Fruit fly (Drosophila melanogaster) whole organism, embryonic: ENCODE data around the gene CG6785.

Experiments
- Atf-2 ChIP-seq: fragments of 200-800 bp; sonication (Bioruptor generic); optimal IDR thresholded peaks from 2 replicates; lab custom pipeline; 2016; ENCODE audit warnings: missing biosample characterization, missing genetic modification characterization
- CG10565 ChIP-seq: fragments of 200-800 bp; sonication (Bioruptor generic); optimal IDR thresholded peaks from 3 replicates; lab custom pipeline; 2016; ENCODE audit warnings: missing biosample characterization, mild to moderate bottlenecking, missing genetic modification characterization
- CG10959 ChIP-seq: fragments of 200-800 bp; sonication (Bioruptor generic); IDR thresholded peaks from 2 replicates; pipeline ENCODE4 v1.3.6; 2022; ENCODE audit warnings: missing biosample characterization, missing genetic modification characterization
- CG11504 ChIP-seq: fragments of 200-800 bp; sonication (Bioruptor generic); optimal IDR thresholded peaks from 3 replicates; lab custom pipeline; 2019; ENCODE audit warnings: missing biosample characterization, mild to moderate bottlenecking, missing genetic modification characterization, moderate library complexity
- CG12219 ChIP-seq: fragments of 200-800 bp; sonication (Bioruptor generic); optimal IDR thresholded peaks from 3 replicates; lab custom pipeline; 2018; ENCODE audit warnings: missing biosample characterization, mild to moderate bottlenecking, missing genetic modification characterization
- CG12942 ChIP-seq: fragments of 200-800 bp; sonication (Bioruptor generic); optimal IDR thresholded peaks from 3 replicates; lab custom pipeline; 2016; ENCODE audit warnings: missing biosample characterization, missing genetic modification characterization
- CG13123 ChIP-seq: fragments of 200-800 bp; sonication (Bioruptor generic); optimal IDR thresholded peaks from 2 replicates; lab custom pipeline; 2016; ENCODE audit warnings: missing biosample characterization, missing genetic modification characterization
- CG14441 ChIP-seq: fragments of 200-800 bp; sonication (Bioruptor generic); IDR thresholded peaks from 2 replicates; pipeline ENCODE4 v1.3.6; 2022; ENCODE audit warnings: missing biosample characterization, missing genetic modification characterization
- CG14965 ChIP-seq: fragments of 200-800 bp; sonication (Bioruptor generic); optimal IDR thresholded peaks from 2 replicates; lab custom pipeline; 2016; ENCODE audit warnings: missing biosample characterization, missing genetic modification characterization, borderline replicate concordance
- CG3281 ChIP-seq: fragments of 200-800 bp; sonication (Bioruptor generic); optimal IDR thresholded peaks from 3 replicates; lab custom pipeline; 2017; ENCODE audit warnings: missing biosample characterization, mild to moderate bottlenecking, missing genetic modification characterization
- CG3995 ChIP-seq: fragments of 200-800 bp; sonication (Bioruptor generic); optimal IDR thresholded peaks from 3 replicates; lab custom pipeline; 2016; ENCODE audit warnings: missing biosample characterization, missing genetic modification characterization
- CG4328 ChIP-seq: fragments of 200-800 bp; sonication (Bioruptor generic); optimal IDR thresholded peaks from 3 replicates; lab custom pipeline; 2017; ENCODE audit warnings: missing biosample characterization, missing genetic modification reagents, missing genetic modification characterization
- CG4424 ChIP-seq: fragments of 200-800 bp; sonication (Bioruptor generic); optimal IDR thresholded peaks from 3 replicates; lab custom pipeline; 2016; ENCODE audit warnings: missing biosample characterization, missing genetic modification characterization
- CG4707 ChIP-seq: fragments of 200-800 bp; sonication (Bioruptor generic); optimal IDR thresholded peaks from 2 replicates; lab custom pipeline; 2018; ENCODE audit warnings: missing biosample characterization, mild to moderate bottlenecking, missing genetic modification characterization, moderate library complexity
- CG6813 ChIP-seq: fragments of 200-800 bp; sonication (Bioruptor generic); optimal IDR thresholded peaks from 2 replicates; lab custom pipeline; 2017; ENCODE audit warnings: missing biosample characterization, missing genetic modification characterization, mild to moderate bottlenecking, moderate library complexity, missing genetic modification reagents
- CG9727 ChIP-seq: fragments of 200-800 bp; sonication (Bioruptor generic); optimal IDR thresholded peaks from 3 replicates; lab custom pipeline; 2017; ENCODE audit warnings: missing biosample characterization, mild to moderate bottlenecking, missing genetic modification characterization
- D19B ChIP-seq: fragments of 200-800 bp; sonication (Bioruptor generic); optimal IDR thresholded peaks from 2 replicates; lab custom pipeline; 2017; ENCODE audit warnings: missing biosample characterization, mild to moderate bottlenecking, missing genetic modification characterization
- Dad ChIP-seq: fragments of 200-800 bp; sonication (Bioruptor generic); optimal IDR thresholded peaks from 3 replicates; lab custom pipeline; 2016; ENCODE audit warnings: missing biosample characterization, missing genetic modification characterization
- Deaf1 ChIP-seq: fragments of 200-800 bp; optimal IDR thresholded peaks from 3 replicates; lab custom pipeline; 2019; ENCODE audit warnings: missing biosample characterization, mild to moderate bottlenecking, missing genetic modification characterization, moderate library complexity
- Dip3 ChIP-seq: fragments of 200-800 bp; sonication (Bioruptor generic); optimal IDR thresholded peaks from 3 replicates; lab custom pipeline; 2016; ENCODE audit warnings: missing biosample characterization, missing genetic modification characterization
- Drgx ChIP-seq: fragments of 200-800 bp; sonication (Bioruptor generic); IDR thresholded peaks from 2 replicates; pipeline ENCODE4 v1.3.6; 2022; ENCODE audit warnings: missing biosample characterization, missing genetic modification characterization
- Hsf ChIP-seq: fragments of 200-800 bp; sonication (Bioruptor generic); optimal IDR thresholded peaks from 3 replicates; lab custom pipeline; 2016; ENCODE audit warnings: missing biosample characterization, missing genetic modification characterization
- Meics ChIP-seq: fragments of 200-800 bp; sonication (Bioruptor generic); optimal IDR thresholded peaks from 2 replicates; lab custom pipeline; 2017; ENCODE audit warnings: missing biosample characterization, mild to moderate bottlenecking, missing genetic modification characterization
- NK7.1 ChIP-seq: fragments of 200-800 bp; sonication (Bioruptor generic); optimal IDR thresholded peaks from 3 replicates; lab custom pipeline; 2016; ENCODE audit warnings: missing biosample characterization, missing genetic modification characterization
- Side ChIP-seq: fragments of 200-800 bp; sonication (Bioruptor generic); optimal IDR thresholded peaks from 2 replicates; lab custom pipeline; 2016; ENCODE audit warnings: missing biosample characterization, missing genetic modification characterization
- Spps ChIP-seq: fragments of 200-800 bp; sonication (Bioruptor generic); optimal IDR thresholded peaks from 2 replicates; lab custom pipeline; 2018; ENCODE audit warnings: missing biosample characterization, mild to moderate bottlenecking, missing genetic modification characterization
- Sry-β ChIP-seq: fragments of 200-800 bp; sonication (Bioruptor generic); optimal IDR thresholded peaks from 2 replicates; lab custom pipeline; 2018; ENCODE audit warnings: missing biosample characterization, mild to moderate bottlenecking, missing genetic modification characterization, moderate library complexity
- Stat92E ChIP-seq, 3 experiments: fragments of >200 bp in 2 of 3; fragments of 200-800 bp in 1 of 3; sonication (Bioruptor generic) in 1 of 3; optimal IDR thresholded peaks; 2 replicates each; lab custom pipeline; 2017 to 2019; ENCODE audit warnings: missing biosample characterization in 3 of 3, missing genetic modification characterization in 3 of 3, mild to moderate bottlenecking in 1 of 3, moderate library complexity in 1 of 3
- Vsx1 ChIP-seq: fragments of 200-800 bp; sonication (Bioruptor generic); optimal IDR thresholded peaks from 2 replicates; lab custom pipeline; 2017; ENCODE audit warnings: missing biosample characterization, mild to moderate bottlenecking, missing genetic modification characterization, missing genetic modification reagents
- abd-A ChIP-seq: fragments of 200-800 bp; sonication (Bioruptor generic); optimal IDR thresholded peaks from 3 replicates; lab custom pipeline; 2019; ENCODE audit warnings: missing biosample characterization, mild to moderate bottlenecking, missing genetic modification characterization, moderate library complexity
- amos ChIP-seq: fragments of 200-800 bp; sonication (Bioruptor generic); IDR thresholded peaks from 2 replicates; pipeline ENCODE4 v1.3.6; 2022; ENCODE audit warnings: missing biosample characterization, missing genetic modification characterization; ENCODE audit not compliant: partially characterized antibody
- btn ChIP-seq: fragments of 200-800 bp; sonication (Bioruptor generic); optimal IDR thresholded peaks from 2 replicates; lab custom pipeline; 2016; ENCODE audit warnings: missing biosample characterization, missing genetic modification characterization
- croc ChIP-seq: fragments of 200-800 bp; sonication (Bioruptor generic); conservative IDR thresholded peaks from 3 replicates; pipeline ENCODE4 v1.3.6; 2022; ENCODE audit warnings: missing biosample characterization, missing genetic modification characterization
- crp ChIP-seq, 2 experiments: fragments of 200-800 bp; sonication (Bioruptor generic); optimal IDR thresholded peaks; 2 replicates in 1 of 2; 3 replicates in 1 of 2; lab custom pipeline; 2017; ENCODE audit warnings: missing biosample characterization in 2 of 2, missing genetic modification characterization in 2 of 2, mild to moderate bottlenecking in 1 of 2, moderate library complexity in 1 of 2
- en ChIP-seq: fragments of 200-800 bp; sonication (Bioruptor generic); optimal IDR thresholded peaks from 2 replicates; lab custom pipeline; 2016; ENCODE audit warnings: missing biosample characterization, missing genetic modification characterization
- ewg ChIP-seq: fragments of 200-800 bp; sonication (Bioruptor generic); optimal IDR thresholded peaks from 3 replicates; lab custom pipeline; 2017; ENCODE audit warnings: mild to moderate bottlenecking, missing biosample characterization, missing genetic modification reagents, missing genetic modification characterization
- kah ChIP-seq: fragments of 200-800 bp; sonication (Bioruptor generic); optimal IDR thresholded peaks from 2 replicates; lab custom pipeline; 2018; ENCODE audit warnings: missing biosample characterization, mild to moderate bottlenecking, missing genetic modification characterization
- kay ChIP-seq: fragments of 200-800 bp; sonication (Bioruptor generic); optimal IDR thresholded peaks from 2 replicates; lab custom pipeline; 2016; ENCODE audit warnings: missing biosample characterization, missing genetic modification characterization
- klu ChIP-seq: fragments of 200-800 bp; sonication (Bioruptor generic); IDR thresholded peaks from 2 replicates; pipeline ENCODE4 v1.3.6; 2022; ENCODE audit warnings: missing biosample characterization, missing genetic modification characterization
- nom ChIP-seq: fragments of 200-800 bp; sonication (Bioruptor generic); optimal IDR thresholded peaks from 2 replicates; lab custom pipeline; 2017; ENCODE audit warnings: missing biosample characterization, missing genetic modification characterization, mild to moderate bottlenecking, moderate library complexity, missing genetic modification reagents
- prd ChIP-seq, 3 experiments: fragments of >200 bp in 2 of 3; fragments of 200-800 bp in 1 of 3; sonication (Bioruptor generic) in 1 of 3; optimal IDR thresholded peaks in 2 of 3; IDR thresholded peaks in 1 of 3; 2 replicates in 2 of 3; 3 replicates in 1 of 3; pipeline versions ENCODE4 v1.3.6 to Lab custom; 2017 to 2022; ENCODE audit warnings: missing biosample characterization in 1 of 3, missing genetic modification characterization in 1 of 3
- psq ChIP-seq: fragments of 200-800 bp; sonication (Bioruptor generic); optimal IDR thresholded peaks from 2 replicates; lab custom pipeline; 2017; ENCODE audit warnings: missing biosample characterization, missing genetic modification characterization
- run ChIP-seq: fragments of 200-800 bp; sonication (Bioruptor generic); optimal IDR thresholded peaks from 3 replicates; lab custom pipeline; 2018; ENCODE audit warnings: missing biosample characterization, mild to moderate bottlenecking, missing genetic modification characterization
- sima ChIP-seq: fragments of 200-800 bp; sonication (Bioruptor generic); optimal IDR thresholded peaks from 2 replicates; lab custom pipeline; 2016; ENCODE audit warnings: missing biosample characterization, missing genetic modification characterization
- tap ChIP-seq: fragments of 200-800 bp; optimal IDR thresholded peaks from 3 replicates; lab custom pipeline; 2019; ENCODE audit warnings: missing biosample characterization, mild to moderate bottlenecking, missing genetic modification characterization, moderate library complexity
- tin ChIP-seq: fragments of 200-800 bp; sonication (Bioruptor generic); optimal IDR thresholded peaks from 3 replicates; lab custom pipeline; 2016; ENCODE audit warnings: missing biosample characterization, missing genetic modification characterization
- trem ChIP-seq: fragments of 200-800 bp; optimal IDR thresholded peaks from 3 replicates; lab custom pipeline; 2019; ENCODE audit warnings: missing biosample characterization, mild to moderate bottlenecking, missing genetic modification characterization, moderate library complexity

The CG6785 gene

dm6 chr2L:12006397-12007330 lies 38.3 kb downstream of the CG6785 start (continued):
- no peak for TF ChIP-seq CG14441
- no peak for TF ChIP-seq prd (optimal IDR thresholded peaks at IDR 0.05; lab: Kevin White, UChicago)
- no peak for TF ChIP-seq prd (GFP tag; IDR thresholded peaks at IDR 0.05; lab: Robert Waterston, UW)
- no peak for TF ChIP-seq sima (GFP tag; lab: Kevin White, UChicago)
- peak; percentile 93 for TF ChIP-seq trem (tag; lab: Kevin White, UChicago)
- TF ChIP-seq klu (GFP tag; lab: Robert Waterston, UW) = no peak
- peak in 1 of 2 experiments; percentile 58 for TF ChIP-seq crp (GFP tag; optimal IDR thresholded peaks at IDR 0.05; lab: Kevin White, UChicago)
- TF ChIP-seq Stat92E (GFP tag; optimal IDR thresholded peaks at IDR 0.05; lab: Kevin White, UChicago) = peak in 1 of 3 experiments; percentile 73
- peak; percentile 12 for TF ChIP-seq CG14965
- peak; percentile 46 for TF ChIP-seq btn (GFP tag; lab: Kevin White, UChicago)
- TF ChIP-seq Drgx = no peak
- TF ChIP-seq Dip3 = peak; percentile 19
- peak; percentile 96 for TF ChIP-seq CG3281
- TF ChIP-seq CG13123 = peak; percentile 87
- peak; percentile 82 for TF ChIP-seq CG12942 (GFP tag; lab: Kevin White, UChicago)
- TF ChIP-seq Sry-β (GFP tag; lab: Kevin White, UChicago) = peak; percentile 39
- TF ChIP-seq croc (GFP tag; lab: Robert Waterston, UW) = peak; percentile 92
- peak; percentile 77 for TF ChIP-seq Deaf1
- TF ChIP-seq CG12219 = peak; percentile 74
- TF ChIP-seq ewg = peak; percentile 83
- peak; percentile 84 for TF ChIP-seq Spps (tag; lab: Kevin White, UChicago)
- TF ChIP-seq D19B (GFP tag; lab: Kevin White, UChicago) = peak; percentile 96
- peak; percentile 24 for TF ChIP-seq Dad (GFP tag; lab: Kevin White, UChicago)
- TF ChIP-seq Hsf (GFP tag; lab: Kevin White, UChicago) = peak; percentile 76
- peak; percentile 94 for TF ChIP-seq tap (tag; lab: Kevin White, UChicago)
- TF ChIP-seq CG4707 (GFP tag; lab: Kevin White, UChicago) = peak; percentile 22
- peak; percentile 76 for TF ChIP-seq Atf-2
- TF ChIP-seq kah (GFP tag; lab: Kevin White, UChicago) = peak; percentile 42
- TF ChIP-seq CG11504 = peak; percentile 96
- TF ChIP-seq psq (GFP tag; lab: Kevin White, UChicago) = peak; percentile 74
- peak; percentile 97 for TF ChIP-seq Meics (GFP tag; lab: Kevin White, UChicago)
- TF ChIP-seq Vsx1 = peak; percentile 85
- TF ChIP-seq CG4328 (GFP tag; lab: Kevin White, UChicago) = peak; percentile 94
- TF ChIP-seq kay (GFP tag; lab: Kevin White, UChicago) = peak; percentile 90
- TF ChIP-seq CG10565 (GFP tag; lab: Kevin White, UChicago) = peak; percentile 58
- peak; percentile 94 for TF ChIP-seq CG4424 (GFP tag; lab: Kevin White, UChicago)
- peak; percentile 45 for TF ChIP-seq CG3995 (GFP tag; lab: Kevin White, UChicago)
- TF ChIP-seq tin (GFP tag; lab: Kevin White, UChicago) = peak; percentile 87
- TF ChIP-seq CG9727 (GFP tag; lab: Kevin White, UChicago) = peak; percentile 100
- peak; percentile 81 for TF ChIP-seq nom
- TF ChIP-seq amos = no peak
- peak; percentile 51 for TF ChIP-seq en (GFP tag; lab: Kevin White, UChicago)
- no peak for TF ChIP-seq abd-A (tag; lab: Kevin White, UChicago)
- TF ChIP-seq Side (GFP tag; lab: Kevin White, UChicago) = peak; percentile 34
- TF ChIP-seq CG10959 (GFP tag; lab: Robert Waterston, UW) = no peak
- peak; percentile 18 for TF ChIP-seq NK7.1
- peak; percentile 92 for TF ChIP-seq CG6813 (GFP tag; lab: Kevin White, UChicago)
- peak; percentile 88 for TF ChIP-seq run (tag; lab: Kevin White, UChicago)
